Worm (Caenorhabditis elegans) whole organism, midembryonic: ENCODE results near the gene lias-1.

ENCODE experiments used
- cog-1 ChIP-seq: sonication (generic microtip); optimal IDR thresholded peaks from 2 replicates; lab custom pipeline; 2016; ENCODE audit warnings: missing genetic modification characterization, missing compliant biosample characterization
- flt-1 ChIP-seq: fragments of 200-800 bp; sonication (Bioruptor generic); IDR thresholded peaks from 2 replicates; pipeline ENCODE4 v1.3.6; 2022; ENCODE audit warnings: missing genetic modification characterization, missing compliant biosample characterization
- klf-2 ChIP-seq: fragments of 200-800 bp; sonication (Bioruptor generic); conservative IDR thresholded peaks from 2 replicates; pipeline ENCODE4 v1.3.6; 2022; ENCODE audit warnings: missing genetic modification reagents, missing genetic modification characterization, missing compliant biosample characterization
- med-1 ChIP-seq: sonication (generic microtip); optimal IDR thresholded peaks from 2 replicates; lab custom pipeline; 2017; ENCODE audit warnings: missing genetic modification characterization, mild to moderate bottlenecking, missing compliant biosample characterization, antibody characterized with exemption, missing genetic modification reagents; ENCODE audit not compliant: insufficient read depth
- ref-1 ChIP-seq: fragments of 200-800 bp; sonication (Bioruptor generic); conservative IDR thresholded peaks from 2 replicates; pipeline ENCODE4 v1.3.6; 2022; ENCODE audit warnings: missing genetic modification reagents, missing genetic modification characterization, missing compliant biosample characterization
- tab-1 ChIP-seq: fragments of 200-800 bp; sonication (Bioruptor generic); IDR thresholded peaks from 2 replicates; pipeline ENCODE4 v1.3.6; 2022; ENCODE audit warnings: missing genetic modification characterization, missing compliant biosample characterization
- ztf-29 ChIP-seq: fragments of 200-800 bp; sonication (Bioruptor generic); IDR thresholded peaks from 2 replicates; pipeline ENCODE4 v1.3.6; 2022; ENCODE audit warnings: missing genetic modification reagents, missing genetic modification characterization, missing compliant biosample characterization

- TF ChIP-seq flt-1 (GFP tag; lab: Robert Waterston, UW) (no peak), ref-1 (GFP tag; lab: Robert Waterston, UW) (no peak), tab-1 (GFP tag; lab: Robert Waterston, UW) (no peak), cog-1 (tag; lab: Kevin White, UChicago) (no peak), ztf-29 (GFP tag; lab: Robert Waterston, UW) (no peak), klf-2 (GFP tag; lab: Robert Waterston, UW) (no peak), med-1 (no peak)
Measured at ce11 chrIII:3482291-3482690, 22.6 kb downstream of the lias-1 start, which contains the start of gene C34C12.6.
